Worm (Caenorhabditis elegans): Measurements from ENCODE around the gene col-118.

- TF ChIP-seq fkh-10 (GFP tag; optimal IDR thresholded peaks at IDR 0.05) = no peak
- TF ChIP-seq dmd-4 (tag; optimal IDR thresholded peaks at IDR 0.05; ENCODE audit: borderline replicate concordance) = no peak
- no peak for TF ChIP-seq gmeb-2 (tag; optimal IDR thresholded peaks at IDR 0.05)
- TF ChIP-seq unc-86 (tag; optimal IDR thresholded peaks at IDR 0.05) = no peak
- TF ChIP-seq hlh-30 (tag; optimal IDR thresholded peaks at IDR 0.05; ENCODE audit: insufficient read depth) = no peak
- TF ChIP-seq ceh-9 (tag; optimal IDR thresholded peaks at IDR 0.05) = no peak
- TF ChIP-seq ceh-18 (tag; optimal IDR thresholded peaks at IDR 0.05) = no peak
- TF ChIP-seq rnt-1 (tag; optimal IDR thresholded peaks at IDR 0.05) = no peak
- TF ChIP-seq pha-4 (tag; optimal IDR thresholded peaks at IDR 0.05) = no peak
- no peak for TF ChIP-seq sox-4 (tag; optimal IDR thresholded peaks at IDR 0.05)
- TF ChIP-seq tbx-2 (tag; optimal IDR thresholded peaks at IDR 0.05) = no peak
- no peak for TF ChIP-seq npax-4 (tag; optimal IDR thresholded peaks at IDR 0.05)
- no peak for TF ChIP-seq Y22D7AL.16 (tag; optimal IDR thresholded peaks at IDR 0.05)
Measured at ce11 chrIV:8881181-8881580, 33.2 kb downstream of the col-118 start, which contains the start of gene C09G9.8.
